Worm (Caenorhabditis elegans) whole organism, L4 larva: ENCODE measurements around the gene lgc-36.
A peak's percentile ranks its signal among the peaks of the same experiment; 100 is the strongest.
"Not testable (repeated sequence)": the region's sequence is repeated elsewhere in the genome, so short reads cannot be mapped to it uniquely, and the experiment has no call there.

Experiments
- F26F4.8 ChIP-seq: fragments of 200-800 bp; sonication (Bioruptor generic); conservative IDR thresholded peaks from 2 replicates; pipeline ENCODE4 v1.3.6; 2022; ENCODE audit warnings: missing genetic modification characterization, missing compliant biosample characterization
- R02D3.7 ChIP-seq: fragments of 150-350 bp; sonication (generic microtip); optimal IDR thresholded peaks from 3 replicates; lab custom pipeline; 2014; ENCODE audit warnings: missing biosample characterization, missing genetic modification characterization
- Y5F2A.4 ChIP-seq: fragments of 200-800 bp; sonication (Bioruptor generic); optimal IDR thresholded peaks from 2 replicates; lab custom pipeline; 2018; ENCODE audit warnings: mild to moderate bottlenecking, missing genetic modification characterization, missing compliant biosample characterization
- ZK337.2 ChIP-seq: fragments of 200-800 bp; sonication (Bioruptor generic); IDR thresholded peaks from 2 replicates; pipeline ENCODE4 v1.3.6; 2022; ENCODE audit warnings: missing genetic modification reagents, missing genetic modification characterization, missing compliant biosample characterization
- ZK546.5 ChIP-seq, 2 experiments: sonication (generic microtip); optimal IDR thresholded peaks; 2 replicates each; lab custom pipeline; 2017; ENCODE audit warnings: missing biosample characterization in 2 of 2, missing genetic modification characterization in 2 of 2
- aha-1 ChIP-seq: fragments of 150-350 bp; peaks from one replicate; lab custom pipeline; 2014; ENCODE audit warnings: missing biosample characterization, missing genetic modification characterization
- ceh-32 ChIP-seq: sonication (generic microtip); optimal IDR thresholded peaks from 2 replicates; lab custom pipeline; 2016; ENCODE audit warnings: mild to moderate bottlenecking, missing genetic modification characterization, missing compliant biosample characterization; ENCODE audit not compliant: poor library complexity
- ceh-62 ChIP-seq: sonication (generic microtip); optimal IDR thresholded peaks from 2 replicates; lab custom pipeline; 2017; ENCODE audit warnings: missing biosample characterization, missing genetic modification characterization
- ctbp-1 ChIP-seq: fragments of 200-800 bp; sonication (Bioruptor generic); IDR thresholded peaks from 2 replicates; pipeline ENCODE4 v1.3.6; 2022; ENCODE audit warnings: missing genetic modification reagents, missing genetic modification characterization, missing compliant biosample characterization
- daf-19 ChIP-seq: fragments of 200-800 bp; sonication (Bioruptor generic); conservative IDR thresholded peaks from 2 replicates; pipeline ENCODE4 v1.3.6; 2022; ENCODE audit warnings: missing genetic modification characterization, missing compliant biosample characterization
- dmd-6 ChIP-seq: fragments of 200-800 bp; sonication (Bioruptor generic); IDR thresholded peaks from 2 replicates; pipeline ENCODE4 v1.3.6; 2022; ENCODE audit warnings: missing genetic modification reagents, missing genetic modification characterization, missing compliant biosample characterization
- dmd-9 ChIP-seq: fragments of 200-800 bp; sonication (Bioruptor generic); IDR thresholded peaks from 2 replicates; pipeline ENCODE4 v1.3.6; 2022; ENCODE audit warnings: missing genetic modification reagents, missing genetic modification characterization, missing compliant biosample characterization
- dpl-1 ChIP-seq: fragments of 150-350 bp; optimal IDR thresholded peaks from 2 replicates; lab custom pipeline; 2014; ENCODE audit warnings: missing biosample characterization, missing genetic modification reagents, missing genetic modification characterization
- duxl-1 ChIP-seq: sonication (generic microtip); optimal IDR thresholded peaks from 2 replicates; lab custom pipeline; 2016; ENCODE audit warnings: mild to moderate bottlenecking, missing genetic modification characterization, moderate library complexity, missing compliant biosample characterization; ENCODE audit not compliant: poor library complexity
- egl-43 ChIP-seq: fragments of 200-800 bp; sonication (Bioruptor generic); IDR thresholded peaks from 2 replicates; pipeline ENCODE4 v1.3.6; 2022; ENCODE audit warnings: missing genetic modification reagents, missing genetic modification characterization, missing compliant biosample characterization
- gei-8 ChIP-seq: fragments of 200-800 bp; sonication (Bioruptor generic); optimal IDR thresholded peaks from 2 replicates; lab custom pipeline; 2018; ENCODE audit warnings: mild to moderate bottlenecking, missing genetic modification characterization, missing compliant biosample characterization
- hmg-1.1 ChIP-seq: fragments of 200-800 bp; sonication (Bioruptor generic); IDR thresholded peaks from 2 replicates; pipeline ENCODE4 v1.3.6; 2022; ENCODE audit warnings: missing genetic modification reagents, missing genetic modification characterization, missing compliant biosample characterization
- lim-7 ChIP-seq: fragments of 200-800 bp; sonication (Bioruptor generic); IDR thresholded peaks from 2 replicates; pipeline ENCODE4 v1.3.6; 2022; ENCODE audit warnings: missing genetic modification characterization, missing compliant biosample characterization
- lin-38 ChIP-seq: fragments of 200-800 bp; sonication (Bioruptor generic); IDR thresholded peaks from 2 replicates; pipeline ENCODE4 v1.3.6; 2022; ENCODE audit warnings: missing genetic modification reagents, missing genetic modification characterization, missing compliant biosample characterization
- lin-39 ChIP-seq: fragments of 150-350 bp; optimal IDR thresholded peaks from 2 replicates; lab custom pipeline; 2014; ENCODE audit warnings: missing biosample characterization, missing genetic modification reagents, missing genetic modification characterization
- lir-3 ChIP-seq: sonication (generic microtip); optimal IDR thresholded peaks from 2 replicates; lab custom pipeline; 2016; ENCODE audit warnings: mild to moderate bottlenecking, missing genetic modification characterization, missing compliant biosample characterization
- madf-5 ChIP-seq, 2 experiments: fragments of 200-800 bp; sonication (Bioruptor generic); IDR thresholded peaks; 2 replicates each; pipeline ENCODE4 v1.3.6; 2022; ENCODE audit warnings: missing compliant biosample characterization in 2 of 2, missing genetic modification characterization in 2 of 2
- madf-9 ChIP-seq: fragments of 200-800 bp; sonication (Bioruptor generic); conservative IDR thresholded peaks from 2 replicates; pipeline ENCODE4 v1.3.6; 2022; ENCODE audit warnings: missing genetic modification reagents, missing genetic modification characterization, missing compliant biosample characterization
- mdl-1 ChIP-seq, 2 experiments: fragments of 150-350 bp in 1 of 2; sonication (generic microtip) in 1 of 2; optimal IDR thresholded peaks; 2 replicates each; lab custom pipeline; 2014 to 2017; ENCODE audit warnings: missing biosample characterization in 2 of 2, missing genetic modification characterization in 2 of 2
- mdt-29 ChIP-seq: fragments of 200-800 bp; sonication (Bioruptor generic); IDR thresholded peaks from 2 replicates; pipeline ENCODE4 v1.3.6; 2022; ENCODE audit warnings: missing genetic modification reagents, missing genetic modification characterization, missing compliant biosample characterization
- mep-1 ChIP-seq: fragments of 150-350 bp; sonication (generic microtip); optimal IDR thresholded peaks from 3 replicates; lab custom pipeline; 2014; ENCODE audit warnings: missing biosample characterization, missing genetic modification characterization
- mxl-3 ChIP-seq: fragments of 200-800 bp; sonication (Bioruptor generic); optimal IDR thresholded peaks from 2 replicates; lab custom pipeline; 2018; ENCODE audit warnings: mild to moderate bottlenecking, missing genetic modification characterization, missing compliant biosample characterization
- nhr-102 ChIP-seq: sonication (generic microtip); optimal IDR thresholded peaks from 2 replicates; lab custom pipeline; 2016; ENCODE audit warnings: mild to moderate bottlenecking, missing genetic modification characterization, moderate library complexity, missing compliant biosample characterization
- nhr-237 ChIP-seq: sonication (generic microtip); optimal IDR thresholded peaks from 2 replicates; lab custom pipeline; 2017; ENCODE audit warnings: missing biosample characterization, missing genetic modification characterization
- nhr-28 ChIP-seq: fragments of 150-350 bp; optimal IDR thresholded peaks from 2 replicates; lab custom pipeline; 2014; ENCODE audit warnings: missing biosample characterization, missing genetic modification characterization
- nhr-41 ChIP-seq: fragments of 200-800 bp; sonication (Bioruptor generic); IDR thresholded peaks from 2 replicates; pipeline ENCODE4 v1.3.6; 2022; ENCODE audit warnings: missing genetic modification reagents, missing genetic modification characterization, missing compliant biosample characterization
- nhr-42 ChIP-seq: fragments of 200-800 bp; sonication (Bioruptor generic); IDR thresholded peaks from 2 replicates; pipeline ENCODE4 v1.3.6; 2022; ENCODE audit warnings: missing genetic modification characterization, missing compliant biosample characterization
- nhr-76 ChIP-seq: fragments of 150-350 bp; optimal IDR thresholded peaks from 2 replicates; lab custom pipeline; 2014; ENCODE audit warnings: missing biosample characterization, missing genetic modification characterization
- rbr-2 ChIP-seq: sonication (generic microtip); optimal IDR thresholded peaks from 2 replicates; lab custom pipeline; 2016; ENCODE audit warnings: missing genotype, missing genetic modification characterization, missing compliant biosample characterization
- sdz-12 ChIP-seq: fragments of 200-800 bp; sonication (Bioruptor generic); optimal IDR thresholded peaks from 2 replicates; lab custom pipeline; 2018; ENCODE audit warnings: mild to moderate bottlenecking, missing genetic modification characterization, missing compliant biosample characterization
- set-16 ChIP-seq: fragments of 200-800 bp; sonication (Bioruptor generic); IDR thresholded peaks from 2 replicates; pipeline ENCODE4 v1.3.6; 2022; ENCODE audit warnings: missing genetic modification reagents, missing genetic modification characterization, missing compliant biosample characterization
- spr-3 ChIP-seq: fragments of 200-800 bp; sonication (Bioruptor generic); optimal IDR thresholded peaks from 2 replicates; lab custom pipeline; 2018; ENCODE audit warnings: mild to moderate bottlenecking, missing genetic modification characterization, missing compliant biosample characterization
- tra-1 ChIP-seq: fragments of 200-800 bp; sonication (Bioruptor generic); IDR thresholded peaks from 2 replicates; pipeline ENCODE4 v1.3.6; 2022; ENCODE audit warnings: missing genetic modification reagents, missing genetic modification characterization, missing compliant biosample characterization
- unc-130 ChIP-seq: sonication (generic microtip); optimal IDR thresholded peaks from 2 replicates; lab custom pipeline; 2016; ENCODE audit warnings: missing genetic modification reagents, missing genetic modification characterization, missing compliant biosample characterization
- unc-62 ChIP-seq, 3 experiments: fragments of 150-350 bp in 1 of 3; sonication (generic microtip); optimal IDR thresholded peaks in 2 of 3; peaks in 1 of 3; 1 replicate in 1 of 3; 2 replicates in 2 of 3; lab custom pipeline; 2014 to 2017; ENCODE audit warnings: missing biosample characterization in 3 of 3, missing genetic modification characterization in 3 of 3, missing genetic modification reagents in 3 of 3, missing genotype in 1 of 3
- zip-2 ChIP-seq: fragments of 150-350 bp; optimal IDR thresholded peaks from 2 replicates; lab custom pipeline; 2014; ENCODE audit warnings: missing biosample characterization, missing genetic modification characterization
- ztf-11 ChIP-seq: fragments of 150-350 bp; optimal IDR thresholded peaks from 2 replicates; lab custom pipeline; 2014; ENCODE audit warnings: missing biosample characterization, missing genetic modification characterization

lgc-36 gene

ce11 chrV:11292682-11293081 is 33.9 kb upstream of the lgc-36 start:
- TF ChIP-seq hmg-1.1 (GFP tag; lab: Robert Waterston, UW) (no peak), madf-5 (GFP tag; IDR thresholded peaks at IDR 0.05; lab: Robert Waterston, UW) (no peak), Y5F2A.4 (no peak)

ce11 chrV:11290888-11291287 is 32.1 kb upstream of the lgc-36 start, which contains the start of gene C03E10.1:
TSS of gene C03E10.1 (plus strand) at chrV:11291188.
- TF ChIP-seq dmd-6, result no peak
- no peak for TF ChIP-seq nhr-237
- TF ChIP-seq set-16 (GFP tag; lab: Robert Waterston, UW), result no peak
- no peak for TF ChIP-seq nhr-41 (GFP tag; lab: Robert Waterston, UW)
- no peak for TF ChIP-seq spr-3
- TF ChIP-seq zip-2 (tag; lab: Kevin White, UChicago), result no peak
- TF ChIP-seq madf-9 (GFP tag; lab: Robert Waterston, UW), result no peak

- not testable (repeated sequence) for TF ChIP-seq ceh-62 (tag; lab: Kevin White, UChicago); dmd-9 (GFP tag; lab: Robert Waterston, UW); nhr-102 (tag; lab: Kevin White, UChicago)
Observed at ce11 chrV:11286114-11286513, 27.3 kb upstream of the lgc-36 start, which contains the start of gene C03E10.3. TSS of gene C03E10.3 (plus strand) at chrV:11286414.

ce11 chrV:11282272-11282671 is 23.5 kb upstream of the lgc-36 start, which contains the start of gene gly-20:
TSS of gene gly-20 (plus strand) at chrV:11282572.
- TF ChIP-seq nhr-28 (tag; lab: Kevin White, UChicago) (no peak), hmg-1.1 (GFP tag; lab: Robert Waterston, UW) (no peak), rbr-2 (tag; lab: Kevin White, UChicago) (no peak), lim-7 (GFP tag; lab: Robert Waterston, UW) (no peak), ZK546.5 (tag; optimal IDR thresholded peaks at IDR 0.05; lab: Kevin White, UChicago) (no peak), egl-43 (GFP tag; lab: Robert Waterston, UW) (no peak), daf-19 (GFP tag; lab: Robert Waterston, UW) (no peak), mep-1 (tag; lab: Kevin White, UChicago) (no peak), nhr-237 (no peak), lin-39 (no peak), tra-1 (GFP tag; lab: Robert Waterston, UW) (no peak), ztf-11 (tag; lab: Kevin White, UChicago) (no peak), set-16 (GFP tag; lab: Robert Waterston, UW) (no peak), mdt-29 (GFP tag; lab: Robert Waterston, UW) (no peak), dpl-1 (GFP tag; lab: Kevin White, UChicago) (no peak), gei-8 (GFP tag; lab: Kevin White, UChicago) (no peak)

- TF ChIP-seq ctbp-1 (GFP tag; lab: Robert Waterston, UW), result no peak
- no peak for TF ChIP-seq R02D3.7
- no peak for TF ChIP-seq duxl-1 (tag; lab: Kevin White, UChicago)
- no peak for TF ChIP-seq sdz-12
- TF ChIP-seq egl-43 (GFP tag; lab: Robert Waterston, UW), result no peak
- no peak for TF ChIP-seq lin-38
- TF ChIP-seq nhr-76, result no peak
- no peak for TF ChIP-seq unc-130 (GFP tag; lab: Kevin White, UChicago)
- TF ChIP-seq F26F4.8 (GFP tag; lab: Robert Waterston, UW), result no peak
- no peak for TF ChIP-seq gei-8 (GFP tag; lab: Kevin White, UChicago)
- TF ChIP-seq nhr-42 (GFP tag; lab: Robert Waterston, UW), result no peak
- TF ChIP-seq aha-1, result peak; percentile 92
- peak; percentile 27 for TF ChIP-seq nhr-28 (tag; lab: Kevin White, UChicago)
- no peak for TF ChIP-seq ZK337.2 (GFP tag; lab: Robert Waterston, UW)
- peak; percentile 45 for TF ChIP-seq mxl-3 (GFP tag; lab: Kevin White, UChicago)
- TF ChIP-seq ztf-11 (tag; lab: Kevin White, UChicago), result no peak
- peak in 1 of 2 experiments; percentile 9 for TF ChIP-seq mdl-1 (tag; optimal IDR thresholded peaks at IDR 0.05; lab: Kevin White, UChicago)
- TF ChIP-seq lir-3, result no peak
- TF ChIP-seq unc-62 (GFP tag; optimal IDR thresholded peaks at IDR 0.05 in 1 of 2; lab: Kevin White, UChicago), result peak in 1 of 2 experiments; percentile 90
- no peak for TF ChIP-seq unc-62 (tag; optimal IDR thresholded peaks at IDR 0.05; lab: Kevin White, UChicago)
- no peak for TF ChIP-seq dmd-6
- TF ChIP-seq ceh-32 (tag; lab: Kevin White, UChicago), result no peak
Observed at ce11 chrV:11281414-11282209, 22.8 kb upstream of the lgc-36 start.
